Fruit fly (Drosophila melanogaster) whole organism, prepupa: Measurements from ENCODE around the gene rho-4.

Experiments used
- CG3919 ChIP-seq: fragments of 200-800 bp; sonication (Bioruptor generic); optimal IDR thresholded peaks from 3 replicates; lab custom pipeline; 2016; ENCODE audit warnings: missing biosample characterization, missing genetic modification characterization
- CG8119 ChIP-seq: fragments of 200-800 bp; sonication (Bioruptor generic); IDR thresholded peaks from 3 replicates; pipeline ENCODE4 v1.3.6; 2022; ENCODE audit warnings: missing biosample characterization, missing genetic modification characterization
- dsx ChIP-seq: fragments of 200-800 bp; optimal IDR thresholded peaks from 3 replicates; lab custom pipeline; 2019; ENCODE audit warnings: missing biosample characterization, mild to moderate bottlenecking, missing genetic modification characterization, moderate library complexity; ENCODE audit not compliant: poor library complexity, severe bottlenecking

DNA sequence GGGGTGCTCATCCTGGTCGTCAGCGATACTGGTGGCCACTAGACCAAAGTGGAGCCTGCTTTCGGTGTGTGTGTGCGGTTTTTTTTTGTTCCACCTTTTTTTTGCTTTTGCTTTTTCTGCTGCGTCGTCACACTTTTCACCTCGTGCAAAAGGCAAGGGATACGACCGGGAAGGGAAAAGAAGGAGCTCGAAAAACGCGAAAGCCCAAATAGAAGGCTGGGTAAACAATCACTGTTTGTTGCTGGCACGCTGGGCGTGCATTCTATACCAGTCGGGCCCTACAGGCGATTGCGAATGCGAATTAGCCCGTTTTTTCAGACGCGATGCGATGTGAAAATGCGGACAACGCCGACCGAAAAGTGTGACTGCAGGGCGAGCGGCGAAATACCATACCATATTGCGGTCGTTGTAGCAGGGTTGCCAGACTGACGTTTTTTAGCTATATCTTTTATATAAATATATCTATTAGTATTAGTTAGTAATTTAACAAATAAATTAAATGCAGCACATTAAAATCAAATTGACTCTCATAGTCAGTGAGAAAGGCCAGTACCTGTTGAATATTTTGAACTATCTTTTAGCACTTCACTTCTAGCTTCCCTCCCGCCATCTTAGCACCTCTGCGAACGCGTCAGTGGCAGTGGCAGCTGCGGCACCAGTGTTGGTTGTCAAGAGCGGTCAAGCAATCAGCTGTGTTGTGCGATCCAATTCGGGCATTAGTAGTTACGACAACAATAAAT lies 29.5 kb upstream of the rho-4 start, which contains the start of the genes Polr2A and CG11699:
- TF ChIP-seq dsx (GFP tag; lab: Kevin White, UChicago) (no peak), CG3919 (GFP tag; lab: Kevin White, UChicago) (no peak), CG8119 (peak; percentile 66; the same call in 1 of the 3 replicates)
